Worm (Caenorhabditis elegans) whole organism, late embryonic: ENCODE measurements around the gene clec-214.

Source experiments
- C38D4.7 ChIP-seq: fragments of 200-800 bp; sonication (Bioruptor generic); optimal IDR thresholded peaks from 2 replicates; lab custom pipeline; 2018; ENCODE audit warnings: mild to moderate bottlenecking, missing genetic modification characterization, moderate library complexity, missing compliant biosample characterization
- T23F11.4 ChIP-seq: fragments of 200-800 bp; sonication (Bioruptor generic); optimal IDR thresholded peaks from 2 replicates; lab custom pipeline; 2018; ENCODE audit warnings: mild to moderate bottlenecking, missing genetic modification characterization, missing compliant biosample characterization
- ama-1 ChIP-seq: fragments of 150-350 bp; optimal IDR thresholded peaks from 2 replicates; lab custom pipeline; 2014
- ceh-22 ChIP-seq: sonication (generic microtip); optimal IDR thresholded peaks from 2 replicates; lab custom pipeline; 2017; ENCODE audit warnings: missing biosample characterization, missing genetic modification characterization
- ceh-34 ChIP-seq: sonication (generic microtip); optimal IDR thresholded peaks from 2 replicates; lab custom pipeline; 2016; ENCODE audit warnings: mild to moderate bottlenecking, missing genetic modification characterization, missing compliant biosample characterization
- dmd-4 ChIP-seq: sonication (generic microtip); optimal IDR thresholded peaks from 2 replicates; lab custom pipeline; 2016; ENCODE audit warnings: borderline replicate concordance, missing genetic modification characterization, missing compliant biosample characterization
- dve-1 ChIP-seq: sonication (generic microtip); optimal IDR thresholded peaks from 2 replicates; lab custom pipeline; 2017; ENCODE audit warnings: antibody characterized with exemption, mild to moderate bottlenecking, missing genetic modification characterization, missing compliant biosample characterization
- eyg-1 ChIP-seq: sonication (generic microtip); optimal IDR thresholded peaks from 2 replicates; lab custom pipeline; 2016; ENCODE audit warnings: missing genotype, missing genetic modification characterization, missing compliant biosample characterization
- gmeb-2 ChIP-seq: sonication (generic microtip); optimal IDR thresholded peaks from 2 replicates; lab custom pipeline; 2016; ENCODE audit warnings: missing genetic modification characterization, inconsistent platforms, missing compliant biosample characterization
- nhr-11 ChIP-seq: fragments of 150-350 bp; optimal IDR thresholded peaks from 2 replicates; lab custom pipeline; 2014; ENCODE audit warnings: missing biosample characterization, missing genetic modification characterization
- pat-9 ChIP-seq: fragments of 200-800 bp; sonication (Bioruptor generic); optimal IDR thresholded peaks from 2 replicates; lab custom pipeline; 2018; ENCODE audit warnings: mild to moderate bottlenecking, missing genetic modification characterization, moderate library complexity, missing compliant biosample characterization

DNA sequence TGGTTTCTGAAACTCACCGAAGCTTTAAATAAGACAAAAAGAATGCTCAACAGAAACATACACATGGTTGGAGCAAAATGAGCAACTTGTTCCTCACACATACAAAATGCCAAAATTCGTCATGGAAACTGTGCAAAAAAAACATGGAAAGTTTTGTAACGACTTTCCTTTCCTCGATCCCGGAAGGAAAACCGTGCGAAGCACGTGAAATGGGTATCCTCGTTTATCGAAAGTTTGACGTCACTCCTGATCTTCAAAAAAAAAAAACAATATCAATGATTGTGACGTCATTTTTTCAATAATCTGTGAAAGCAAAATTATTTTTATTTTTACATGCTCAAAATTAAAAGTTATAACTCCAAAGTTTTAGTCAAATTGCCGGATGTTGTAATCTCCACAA, 39.9 kb upstream of the clec-214 start, which contains the start of gene clec-212:
- TF ChIP-seq nhr-11 (tag; lab: Kevin White, UChicago) (no peak), T23F11.4 (no peak), ceh-22 (no peak), gmeb-2 (tag; lab: Kevin White, UChicago) (no peak), ceh-34 (tag; lab: Kevin White, UChicago) (no peak), ama-1 (lab: Kevin White, UChicago) (no peak), eyg-1 (tag; lab: Kevin White, UChicago) (no peak), dmd-4 (no peak), C38D4.7 (no peak), dve-1 (no peak), pat-9 (tag; lab: Kevin White, UChicago) (no peak)
